Worm (Caenorhabditis elegans) whole organism, young adult: ENCODE data around the gene B0496.6.

Source experiments
- B0019.2 ChIP-seq: fragments of 200-800 bp; sonication (Bioruptor generic); conservative IDR thresholded peaks from 2 replicates; pipeline ENCODE4 v1.3.6; 2022; ENCODE audit warnings: missing genetic modification reagents, missing genetic modification characterization, missing compliant biosample characterization
- B0035.1 ChIP-seq: sonication (generic microtip); optimal IDR thresholded peaks from 2 replicates; lab custom pipeline; 2016; ENCODE audit warnings: missing genetic modification characterization, mild to moderate bottlenecking, missing compliant biosample characterization, missing genotype, missing genetic modification reagents
- B0261.1 ChIP-seq: sonication (generic microtip); optimal IDR thresholded peaks from 2 replicates; lab custom pipeline; 2016; ENCODE audit warnings: mild to moderate bottlenecking, missing genetic modification characterization, moderate library complexity, missing compliant biosample characterization
- C06A6.2 ChIP-seq: fragments of 200-800 bp; sonication (Bioruptor generic); conservative IDR thresholded peaks from 2 replicates; pipeline ENCODE4 v1.3.6; 2022; ENCODE audit warnings: missing genetic modification characterization, missing compliant biosample characterization
- D2030.7 ChIP-seq: fragments of 200-800 bp; sonication (Bioruptor generic); IDR thresholded peaks from 2 replicates; pipeline ENCODE4 v1.3.6; 2022; ENCODE audit warnings: missing genetic modification reagents, missing genetic modification characterization, missing compliant biosample characterization
- F23B12.7 ChIP-seq: sonication (generic microtip); optimal IDR thresholded peaks from 2 replicates; lab custom pipeline; 2017; ENCODE audit warnings: missing genetic modification characterization, mild to moderate bottlenecking, missing compliant biosample characterization, antibody characterized with exemption, moderate library complexity; ENCODE audit not compliant: insufficient read depth
- F33H1.4 ChIP-seq: fragments of 200-800 bp; sonication (Bioruptor generic); IDR thresholded peaks from 2 replicates; pipeline ENCODE4 v1.3.6; 2022; ENCODE audit warnings: missing genetic modification reagents, missing genetic modification characterization, missing compliant biosample characterization
- F49E8.2 ChIP-seq: sonication (generic microtip); optimal IDR thresholded peaks from 3 replicates; lab custom pipeline; 2017; ENCODE audit warnings: missing genetic modification characterization, mild to moderate bottlenecking, missing compliant biosample characterization, antibody characterized with exemption, moderate library complexity; ENCODE audit not compliant: insufficient read depth
- F55B11.4 ChIP-seq: sonication (generic microtip); optimal IDR thresholded peaks from 2 replicates; lab custom pipeline; 2016; ENCODE audit warnings: missing compliant biosample characterization, missing genetic modification characterization, borderline replicate concordance; ENCODE audit not compliant: insufficient read depth
- F57A8.1 ChIP-seq: fragments of 200-800 bp; sonication (Bioruptor generic); optimal IDR thresholded peaks from 2 replicates; lab custom pipeline; 2018; ENCODE audit warnings: mild to moderate bottlenecking, missing genetic modification characterization, moderate library complexity, missing compliant biosample characterization
- K12H6.12 ChIP-seq: fragments of 200-800 bp; sonication (Bioruptor generic); optimal IDR thresholded peaks from 2 replicates; lab custom pipeline; 2018; ENCODE audit warnings: mild to moderate bottlenecking, missing genetic modification characterization, missing compliant biosample characterization
- ZK185.1 ChIP-seq: sonication (generic microtip); optimal IDR thresholded peaks from 2 replicates; lab custom pipeline; 2016; ENCODE audit warnings: mild to moderate bottlenecking, missing genetic modification characterization, missing compliant biosample characterization; ENCODE audit not compliant: poor library complexity, severe bottlenecking
- aptf-3 ChIP-seq: fragments of 200-800 bp; sonication (Bioruptor generic); IDR thresholded peaks from 2 replicates; pipeline ENCODE4 v1.3.6; 2022; ENCODE audit warnings: missing genetic modification characterization, missing compliant biosample characterization
- bed-2 ChIP-seq: fragments of 200-800 bp; sonication (Bioruptor generic); IDR thresholded peaks from 2 replicates; pipeline ENCODE4 v1.3.6; 2022; ENCODE audit warnings: missing genetic modification reagents, missing genetic modification characterization, missing compliant biosample characterization
- cebp-1 ChIP-seq, 2 experiments: fragments of 200-800 bp in 1 of 2; sonication (Bioruptor generic) in 1 of 2; sonication (generic microtip) in 1 of 2; IDR thresholded peaks in 1 of 2; optimal IDR thresholded peaks in 1 of 2; 2 replicates each; pipeline versions ENCODE4 v1.3.6 to Lab custom; 2017 to 2022; ENCODE audit warnings: missing compliant biosample characterization in 2 of 2, missing genetic modification characterization in 2 of 2, mild to moderate bottlenecking in 1 of 2, missing genetic modification reagents in 1 of 2, moderate library complexity in 1 of 2
- ceh-40 ChIP-seq: fragments of 200-800 bp; sonication (Bioruptor generic); IDR thresholded peaks from 2 replicates; pipeline ENCODE4 v1.3.6; 2022; ENCODE audit warnings: missing genetic modification characterization, missing compliant biosample characterization
- dox-1 ChIP-seq: fragments of 200-800 bp; sonication (Bioruptor generic); IDR thresholded peaks from 2 replicates; pipeline ENCODE4 v1.3.6; 2022; ENCODE audit warnings: missing genetic modification reagents, missing genetic modification characterization, missing compliant biosample characterization
- dpff-1 ChIP-seq: sonication (generic microtip); optimal IDR thresholded peaks from 2 replicates; lab custom pipeline; 2017; ENCODE audit warnings: mild to moderate bottlenecking, missing genetic modification characterization, missing compliant biosample characterization
- egl-18 ChIP-seq: fragments of 200-800 bp; sonication (Bioruptor generic); IDR thresholded peaks from 2 replicates; pipeline ENCODE4 v1.3.6; 2022; ENCODE audit warnings: missing genetic modification reagents, missing genetic modification characterization, missing compliant biosample characterization
- hmg-1.2 ChIP-seq: fragments of 200-800 bp; sonication (Bioruptor generic); IDR thresholded peaks from 2 replicates; pipeline ENCODE4 v1.3.6; 2022; ENCODE audit warnings: missing genetic modification reagents, missing genetic modification characterization, missing compliant biosample characterization
- hsf-1 ChIP-seq: fragments of 200-800 bp; sonication (Bioruptor generic); IDR thresholded peaks from 2 replicates; pipeline ENCODE4 v1.3.6; 2022; ENCODE audit warnings: missing genetic modification reagents, missing genetic modification characterization, missing compliant biosample characterization
- lag-1 ChIP-seq: fragments of 200-800 bp; sonication (Bioruptor generic); IDR thresholded peaks from 2 replicates; pipeline ENCODE4 v1.3.6; 2022; ENCODE audit warnings: missing genetic modification reagents, missing genetic modification characterization, missing compliant biosample characterization
- lin-26 ChIP-seq: fragments of 200-800 bp; sonication (Bioruptor generic); IDR thresholded peaks from 2 replicates; pipeline ENCODE4 v1.3.6; 2022; ENCODE audit warnings: missing genetic modification reagents, missing genetic modification characterization, missing compliant biosample characterization
- lsl-1 ChIP-seq: fragments of 200-800 bp; sonication (Bioruptor generic); optimal IDR thresholded peaks from 2 replicates; lab custom pipeline; 2018; ENCODE audit warnings: mild to moderate bottlenecking, missing genetic modification characterization, moderate library complexity, missing compliant biosample characterization
- madf-10 ChIP-seq: sonication (generic microtip); optimal IDR thresholded peaks from 2 replicates; lab custom pipeline; 2016; ENCODE audit warnings: mild to moderate bottlenecking, missing genetic modification characterization, missing compliant biosample characterization
- madf-3 ChIP-seq: fragments of 200-800 bp; sonication (Bioruptor generic); IDR thresholded peaks from 2 replicates; pipeline ENCODE4 v1.3.6; 2022; ENCODE audit warnings: missing genetic modification reagents, missing genetic modification characterization, missing compliant biosample characterization
- madf-6 ChIP-seq: fragments of 200-800 bp; sonication (Bioruptor generic); IDR thresholded peaks from 2 replicates; pipeline ENCODE4 v1.3.6; 2022; ENCODE audit warnings: missing genetic modification reagents, missing genetic modification characterization, missing compliant biosample characterization
- mel-28 ChIP-seq: sonication (generic microtip); optimal IDR thresholded peaks from 2 replicates; lab custom pipeline; 2016; ENCODE audit warnings: borderline replicate concordance, mild to moderate bottlenecking, missing genetic modification characterization, missing compliant biosample characterization
- snpc-1.3 ChIP-seq: sonication (generic microtip); optimal IDR thresholded peaks from 2 replicates; lab custom pipeline; 2017; ENCODE audit warnings: missing genetic modification characterization, mild to moderate bottlenecking, missing compliant biosample characterization, antibody characterized with exemption, moderate library complexity, missing genotype, missing genetic modification reagents; ENCODE audit not compliant: insufficient read depth
- tlf-1 ChIP-seq: fragments of 200-800 bp; sonication (Bioruptor generic); optimal IDR thresholded peaks from 2 replicates; lab custom pipeline; 2018; ENCODE audit warnings: mild to moderate bottlenecking, missing genetic modification characterization, missing compliant biosample characterization
- unc-130 ChIP-seq: sonication (generic microtip); optimal IDR thresholded peaks from 2 replicates; lab custom pipeline; 2016; ENCODE audit warnings: missing genetic modification reagents, missing genetic modification characterization, missing compliant biosample characterization
- xnd-1 ChIP-seq: sonication (generic microtip); optimal IDR thresholded peaks from 2 replicates; lab custom pipeline; 2016; ENCODE audit warnings: missing genotype, missing genetic modification reagents, missing genetic modification characterization, missing compliant biosample characterization
- zfh-2 ChIP-seq: fragments of 200-800 bp; sonication (Bioruptor generic); conservative IDR thresholded peaks from 2 replicates; pipeline ENCODE4 v1.3.6; 2022; ENCODE audit warnings: missing genetic modification reagents, missing genetic modification characterization, missing compliant biosample characterization
- zim-3 ChIP-seq: sonication (generic microtip); optimal IDR thresholded peaks from 2 replicates; lab custom pipeline; 2017; ENCODE audit warnings: mild to moderate bottlenecking, missing genetic modification characterization, moderate library complexity, missing compliant biosample characterization
- ztf-18 ChIP-seq: sonication (generic microtip); optimal IDR thresholded peaks from 2 replicates; lab custom pipeline; 2016; ENCODE audit warnings: missing genotype, mild to moderate bottlenecking, missing genetic modification characterization, missing compliant biosample characterization

Gene B0496.6

ce11 chrIV:7388843-7389242 lies 30.1 kb upstream of the B0496.6 start, which contains the start of gene mob-3:
Gene mob-3, minus strand, starts transcription at chrIV:7388943.
- no peak for TF ChIP-seq C06A6.2 (GFP tag; lab: Robert Waterston, UW)

ce11 chrIV:7389719-7390118 lies 29.2 kb upstream of the B0496.6 start:
- TF ChIP-seq snpc-1.3, result peak; percentile 18
- TF ChIP-seq unc-130 (GFP tag; lab: Kevin White, UChicago), result no peak
- peak; percentile 68 for TF ChIP-seq lsl-1
- TF ChIP-seq bed-2 (GFP tag; lab: Robert Waterston, UW), result no peak
- TF ChIP-seq B0261.1 (tag; lab: Kevin White, UChicago), result no peak
- no peak for TF ChIP-seq aptf-3
- no peak for TF ChIP-seq F49E8.2 (tag; lab: Kevin White, UChicago)
- TF ChIP-seq F23B12.7 (tag; lab: Kevin White, UChicago), result no peak

ce11 chrIV:7390126-7390766 lies 28.7 kb upstream of the B0496.6 start:
- TF ChIP-seq D2030.7 (GFP tag; lab: Robert Waterston, UW) (no peak), zfh-2 (peak; percentile 74), B0035.1 (tag; lab: Kevin White, UChicago) (no peak), zim-3 (tag; lab: Kevin White, UChicago) (no peak), lin-26 (0 out of 2 replicates have a peak, but pooled peaks have one; percentile 26), cebp-1 (GFP tag; IDR thresholded peaks at IDR 0.05; lab: Robert Waterston, UW) (no peak), cebp-1 (tag; optimal IDR thresholded peaks at IDR 0.05; lab: Kevin White, UChicago) (peak; percentile 0), ZK185.1 (tag; lab: Kevin White, UChicago) (no peak), lag-1 (GFP tag; lab: Robert Waterston, UW) (no peak), tlf-1 (GFP tag; lab: Kevin White, UChicago) (no peak), mel-28 (tag; lab: Kevin White, UChicago) (no peak), ztf-18 (tag; lab: Kevin White, UChicago) (no peak), K12H6.12 (tag; lab: Kevin White, UChicago) (peak; percentile 44), F55B11.4 (tag; lab: Kevin White, UChicago) (no peak), madf-3 (0 out of 2 replicates have a peak, but pooled peaks have one; percentile 53), dox-1 (GFP tag; lab: Robert Waterston, UW) (0 out of 2 replicates have a peak, but pooled peaks have one; percentile 36), madf-6 (GFP tag; lab: Robert Waterston, UW) (no peak), B0019.2 (no peak), F33H1.4 (GFP tag; lab: Robert Waterston, UW) (no peak), dpff-1 (tag; lab: Kevin White, UChicago) (no peak), ceh-40 (GFP tag; lab: Robert Waterston, UW) (no peak), unc-130 (GFP tag; lab: Kevin White, UChicago) (no peak), hsf-1 (0 out of 2 replicates have a peak, but pooled peaks have one; percentile 44), xnd-1 (tag; lab: Kevin White, UChicago) (no peak), madf-10 (no peak), F57A8.1 (no peak), egl-18 (GFP tag; lab: Robert Waterston, UW) (no peak), hmg-1.2 (GFP tag; lab: Robert Waterston, UW) (peak; percentile 38; the same call in 1 of the 2 replicates)
